Fruit fly (Drosophila melanogaster): ENCODE measurements around the gene Mettl2.

Gene Mettl2

dm6 chr3L:1609611-1610010 is 29.4 kb downstream of the Mettl2 start:
- no peak for TF ChIP-seq CG15710 (tag; optimal IDR thresholded peaks at IDR 0.05)
- TF ChIP-seq CG8301 (tag; optimal IDR thresholded peaks at IDR 0.05): peak; percentile 42
- no peak for TF ChIP-seq CG34367 (tag; optimal IDR thresholded peaks at IDR 0.05)
- TF ChIP-seq Pif1A (GFP tag; optimal IDR thresholded peaks at IDR 0.05): peak; percentile 43
- TF ChIP-seq D1 (tag; optimal IDR thresholded peaks at IDR 0.05): no peak
- TF ChIP-seq CG13204 (GFP tag; optimal IDR thresholded peaks at IDR 0.05): no peak
- TF ChIP-seq CG4496 (GFP tag; IDR thresholded peaks at IDR 0.05): peak; percentile 35; the same call in 1 of the 3 replicates
- TF ChIP-seq CG8159 (tag; optimal IDR thresholded peaks at IDR 0.05): peak; percentile 40
- TF ChIP-seq CG32121 (GFP tag; IDR thresholded peaks at IDR 0.05): peak; percentile 45; the same call in 1 of the 2 replicates
- TF ChIP-seq fd96Ca (GFP tag; IDR thresholded peaks at IDR 0.05): 0 out of 3 replicates have a peak, but pooled peaks have one; percentile 23
- TF ChIP-seq EcR (GFP tag; optimal IDR thresholded peaks at IDR 0.05): no peak
- peak; percentile 27; the same call in 1 of the 2 replicates for TF ChIP-seq CG10348 (GFP tag; IDR thresholded peaks at IDR 0.05)

DNA sequence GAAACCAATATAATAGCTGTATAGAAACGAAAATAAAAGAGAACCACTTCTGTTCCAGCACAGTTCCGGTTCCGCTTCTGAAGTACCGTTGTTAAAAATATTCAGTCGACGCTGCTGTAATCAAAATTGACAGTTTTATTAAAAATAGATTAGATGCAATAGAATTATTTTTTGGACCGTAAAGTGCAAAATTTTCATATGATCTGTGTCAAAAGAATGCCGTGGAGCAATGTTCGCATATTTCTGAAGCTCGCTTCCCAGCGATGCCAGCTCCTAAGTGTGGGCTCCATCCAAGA is 36.3 kb downstream of the Mettl2 start, which contains the start of the genes CG18170 and CG33791:
TSS of gene CG18170 (plus strand) at position 122 of the 296 bp plus-strand sequence.
TSS of gene CG33791 (plus strand) at position 122 of the 296 bp plus-strand sequence.
- TF ChIP-seq CG8301 (tag; optimal IDR thresholded peaks at IDR 0.05) (no peak), Snoo (tag; optimal IDR thresholded peaks at IDR 0.05) (no peak), CG13204 (GFP tag; optimal IDR thresholded peaks at IDR 0.05) (no peak), CG10348 (GFP tag; IDR thresholded peaks at IDR 0.05) (no peak), CG14655 (GFP tag; optimal IDR thresholded peaks at IDR 0.05) (no peak), CG32121 (GFP tag; IDR thresholded peaks at IDR 0.05) (no peak), CG17806 (tag; optimal IDR thresholded peaks at IDR 0.05) (no peak), CG34367 (tag; optimal IDR thresholded peaks at IDR 0.05) (no peak), fd96Ca (GFP tag; IDR thresholded peaks at IDR 0.05) (no peak), D1 (tag; optimal IDR thresholded peaks at IDR 0.05) (no peak), Pif1A (GFP tag; optimal IDR thresholded peaks at IDR 0.05) (no peak), CG9948 (tag; optimal IDR thresholded peaks at IDR 0.05) (no peak), EcR (GFP tag; optimal IDR thresholded peaks at IDR 0.05) (no peak), Ets98B (GFP tag; IDR thresholded peaks at IDR 0.05) (no peak), gl (tag; optimal IDR thresholded peaks at IDR 0.05) (no peak), CG12605 (GFP tag; IDR thresholded peaks at IDR 0.05) (no peak), rn (GFP tag; IDR thresholded peaks at IDR 0.05) (no peak)

dm6 chr3L:1602064-1602832 is 36.8 kb downstream of the Mettl2 start, which contains the start of gene CG12104:
CG12104 (minus strand) TSS chr3L:1602674.
- TF ChIP-seq gl (tag; optimal IDR thresholded peaks at IDR 0.05) (no peak), CG34367 (tag; optimal IDR thresholded peaks at IDR 0.05) (peak; percentile 0), EcR (GFP tag; optimal IDR thresholded peaks at IDR 0.05) (peak; percentile 44), rn (GFP tag; IDR thresholded peaks at IDR 0.05) (no peak), CG14655 (GFP tag; optimal IDR thresholded peaks at IDR 0.05) (no peak), Ets98B (GFP tag; IDR thresholded peaks at IDR 0.05) (0 out of 2 replicates have a peak, but pooled peaks have one; percentile 5), fd96Ca (GFP tag; IDR thresholded peaks at IDR 0.05) (no peak), CG13204 (GFP tag; optimal IDR thresholded peaks at IDR 0.05) (peak; percentile 98), CG32121 (GFP tag; IDR thresholded peaks at IDR 0.05) (no peak; the same call in 1 of the 2 replicates)

DNA sequence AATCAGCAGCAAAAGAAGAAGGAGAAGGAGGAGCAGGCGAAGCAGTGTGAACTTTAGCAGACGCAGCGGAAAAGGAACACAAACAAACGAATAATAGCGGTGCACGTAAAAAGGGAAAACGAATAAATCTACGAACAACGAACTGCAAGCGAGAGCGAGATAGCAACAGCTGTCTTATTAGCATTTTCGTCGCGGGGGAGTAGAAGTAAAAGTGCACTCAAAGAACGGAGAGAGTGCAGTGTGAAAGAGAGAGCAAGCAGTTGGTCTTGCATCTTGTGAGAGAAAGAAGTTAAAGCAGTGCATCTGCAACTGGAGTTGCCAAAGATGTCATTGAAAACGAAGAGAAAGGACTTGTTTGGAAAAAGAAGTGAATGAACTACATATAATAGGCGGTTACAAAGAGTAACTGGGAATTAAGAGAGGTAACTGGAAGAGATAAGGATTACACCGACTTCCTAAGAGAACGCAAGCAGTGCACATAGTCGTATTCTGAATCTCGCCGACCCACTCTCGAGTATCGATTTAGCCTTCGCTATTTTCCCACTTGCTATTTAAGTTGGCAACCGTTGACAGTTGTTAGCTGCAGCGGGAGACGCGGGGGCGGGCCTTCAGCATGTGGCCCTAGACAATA is 46.1 kb downstream of the Mettl2 start:
- peak; percentile 52 for TF ChIP-seq CG13204 (GFP tag; optimal IDR thresholded peaks at IDR 0.05)
- TF ChIP-seq EcR (GFP tag; optimal IDR thresholded peaks at IDR 0.05): peak; percentile 97
- no peak for TF ChIP-seq Pif1B (GFP tag; optimal IDR thresholded peaks at IDR 0.05)
- TF ChIP-seq D1 (tag; optimal IDR thresholded peaks at IDR 0.05): no peak
- peak; percentile 33 for TF ChIP-seq gl (tag; optimal IDR thresholded peaks at IDR 0.05)
- TF ChIP-seq CG8159 (tag; optimal IDR thresholded peaks at IDR 0.05): no peak
- 0 out of 3 replicates have a peak, but pooled peaks have one; percentile 23 for TF ChIP-seq fd96Ca (GFP tag; IDR thresholded peaks at IDR 0.05)
- TF ChIP-seq rn (GFP tag; IDR thresholded peaks at IDR 0.05): no peak
- no peak for TF ChIP-seq CG32121 (GFP tag; IDR thresholded peaks at IDR 0.05)
- no peak for TF ChIP-seq CG10348 (GFP tag; IDR thresholded peaks at IDR 0.05)
- TF ChIP-seq CG9948 (tag; optimal IDR thresholded peaks at IDR 0.05): no peak
- peak; percentile 4 for TF ChIP-seq CG15710 (tag; optimal IDR thresholded peaks at IDR 0.05)
- TF ChIP-seq CG34367 (tag; optimal IDR thresholded peaks at IDR 0.05): no peak
- TF ChIP-seq CG14655 (GFP tag; optimal IDR thresholded peaks at IDR 0.05): no peak
- 0 out of 3 replicates have a peak, but pooled peaks have one; percentile 38 for TF ChIP-seq CG4496 (GFP tag; IDR thresholded peaks at IDR 0.05)
- peak; percentile 27; the same call in 1 of the 2 replicates for TF ChIP-seq Ets98B (GFP tag; IDR thresholded peaks at IDR 0.05)
- TF ChIP-seq CG8301 (tag; optimal IDR thresholded peaks at IDR 0.05): peak; percentile 47
- no peak for TF ChIP-seq CG17806 (tag; optimal IDR thresholded peaks at IDR 0.05)
- no peak for TF ChIP-seq Pif1A (GFP tag; optimal IDR thresholded peaks at IDR 0.05)
- TF ChIP-seq CG12605 (GFP tag; IDR thresholded peaks at IDR 0.05): no peak; the same call in 1 of the 2 replicates
- TF ChIP-seq Snoo (tag; optimal IDR thresholded peaks at IDR 0.05): peak; percentile 23

- peak; percentile 74 for TF ChIP-seq CG34367 (tag; optimal IDR thresholded peaks at IDR 0.05)
- peak; percentile 70 for TF ChIP-seq CG13204 (GFP tag; optimal IDR thresholded peaks at IDR 0.05)
- TF ChIP-seq CG12605 (GFP tag; IDR thresholded peaks at IDR 0.05): no peak
- peak; percentile 70; the same call in 2 of the 3 replicates for TF ChIP-seq fd96Ca (GFP tag; IDR thresholded peaks at IDR 0.05)
- peak; percentile 75 for TF ChIP-seq CG8159 (tag; optimal IDR thresholded peaks at IDR 0.05)
- TF ChIP-seq CG17806 (tag; optimal IDR thresholded peaks at IDR 0.05): peak; percentile 51
- TF ChIP-seq CG14655 (GFP tag; optimal IDR thresholded peaks at IDR 0.05): peak; percentile 41
- peak; percentile 32 for TF ChIP-seq EcR (GFP tag; optimal IDR thresholded peaks at IDR 0.05)
- no peak for TF ChIP-seq rn (GFP tag; IDR thresholded peaks at IDR 0.05)
- peak; percentile 74 for TF ChIP-seq CG15710 (tag; optimal IDR thresholded peaks at IDR 0.05)
- peak; percentile 88 for TF ChIP-seq Pif1A (GFP tag; optimal IDR thresholded peaks at IDR 0.05)
- TF ChIP-seq Snoo (tag; optimal IDR thresholded peaks at IDR 0.05): peak; percentile 86
- TF ChIP-seq Ets98B (GFP tag; IDR thresholded peaks at IDR 0.05): peak; percentile 42; the same call in 1 of the 2 replicates
- TF ChIP-seq CG9948 (tag; optimal IDR thresholded peaks at IDR 0.05): peak; percentile 43
- TF ChIP-seq gl (tag; optimal IDR thresholded peaks at IDR 0.05): peak; percentile 89
- no peak for TF ChIP-seq CG10348 (GFP tag; IDR thresholded peaks at IDR 0.05)
- TF ChIP-seq CG32121 (GFP tag; IDR thresholded peaks at IDR 0.05): peak; percentile 65; the same call in 1 of the 2 replicates
- peak; percentile 85 for TF ChIP-seq Pif1B (GFP tag; optimal IDR thresholded peaks at IDR 0.05)
- TF ChIP-seq D1 (tag; optimal IDR thresholded peaks at IDR 0.05): no peak
- peak; percentile 85 for TF ChIP-seq CG4496 (GFP tag; IDR thresholded peaks at IDR 0.05)
- TF ChIP-seq CG8301 (tag; optimal IDR thresholded peaks at IDR 0.05): peak; percentile 29
Measured at dm6 chr3L:1591692-1592371, 47.2 kb downstream of the Mettl2 start.

Measured in whole organism, pupa.